Worm (Caenorhabditis elegans) whole organism, L2 larva: ENCODE data around the gene R12A1.3.

Experiments
- F13H6.1 ChIP-seq: sonication (generic microtip); optimal IDR thresholded peaks from 2 replicates; lab custom pipeline; 2016; ENCODE audit warnings: missing genetic modification characterization, missing compliant biosample characterization
- aly-2 ChIP-seq: fragments of 150-350 bp; optimal IDR thresholded peaks from 2 replicates; lab custom pipeline; 2014; ENCODE audit warnings: missing biosample characterization, missing genetic modification characterization
- ama-1 ChIP-seq: fragments of 150-350 bp; optimal IDR thresholded peaks from 2 replicates; lab custom pipeline; 2018; ENCODE audit warnings: inconsistent platforms
- blmp-1 ChIP-seq: sonication (generic microtip); optimal IDR thresholded peaks from 2 replicates; lab custom pipeline; 2017; ENCODE audit warnings: missing genetic modification characterization, mild to moderate bottlenecking, missing compliant biosample characterization, antibody characterized with exemption, moderate library complexity; ENCODE audit not compliant: insufficient read depth
- dmd-4 ChIP-seq: sonication (generic microtip); optimal IDR thresholded peaks from 2 replicates; lab custom pipeline; 2017; ENCODE audit warnings: missing biosample characterization, missing genetic modification characterization
- elt-1 ChIP-seq: fragments of 150-350 bp; optimal IDR thresholded peaks from 2 replicates; lab custom pipeline; 2014; ENCODE audit warnings: missing biosample characterization, missing genetic modification characterization
- fos-1 ChIP-seq: fragments of 150-350 bp; optimal IDR thresholded peaks from 2 replicates; lab custom pipeline; 2014; ENCODE audit warnings: missing biosample characterization, missing genetic modification characterization
- lin-13 ChIP-seq: fragments of 150-350 bp; optimal IDR thresholded peaks from 2 replicates; lab custom pipeline; 2014; ENCODE audit warnings: missing biosample characterization, missing genetic modification reagents, missing genetic modification characterization
- nhr-12 ChIP-seq: fragments of 150-350 bp; optimal IDR thresholded peaks from 2 replicates; lab custom pipeline; 2014; ENCODE audit warnings: missing biosample characterization, missing genetic modification characterization
- unc-55 ChIP-seq: fragments of 150-350 bp; sonication (generic microtip); optimal IDR thresholded peaks from 3 replicates; lab custom pipeline; 2014; ENCODE audit warnings: missing biosample characterization, missing genetic modification reagents, missing genetic modification characterization
- unc-62 ChIP-seq: fragments of 150-350 bp; optimal IDR thresholded peaks from 2 replicates; lab custom pipeline; 2014; ENCODE audit warnings: missing biosample characterization, missing genetic modification reagents, missing genetic modification characterization
- zag-1 ChIP-seq: fragments of 150-350 bp; optimal IDR thresholded peaks from 2 replicates; lab custom pipeline; 2014; ENCODE audit warnings: missing biosample characterization, missing genetic modification characterization
- ztf-11 ChIP-seq: sonication (generic microtip); optimal IDR thresholded peaks from 2 replicates; lab custom pipeline; 2017; ENCODE audit warnings: missing biosample characterization, missing genetic modification characterization
- ztf-4 ChIP-seq: fragments of 150-350 bp; optimal IDR thresholded peaks from 2 replicates; lab custom pipeline; 2014; ENCODE audit warnings: missing biosample characterization, missing genetic modification characterization

- no peak for TF ChIP-seq ztf-4
- no peak for TF ChIP-seq ztf-11
- TF ChIP-seq ama-1 (lab: Kevin White, UChicago): no peak
- no peak for TF ChIP-seq nhr-12 (tag; lab: Kevin White, UChicago)
- TF ChIP-seq unc-62 (GFP tag; lab: Kevin White, UChicago): no peak
- no peak for TF ChIP-seq zag-1
- TF ChIP-seq elt-1: no peak
- no peak for TF ChIP-seq dmd-4 (tag; lab: Kevin White, UChicago)
- TF ChIP-seq aly-2 (tag; lab: Kevin White, UChicago): no peak
- no peak for TF ChIP-seq unc-55
- TF ChIP-seq blmp-1: no peak
- TF ChIP-seq F13H6.1 (tag; lab: Kevin White, UChicago): no peak
- no peak for TF ChIP-seq fos-1 (tag; lab: Kevin White, UChicago)
- TF ChIP-seq lin-13 (GFP tag; lab: Kevin White, UChicago): no peak
Measured at ce11 chrV:1471977-1472376, 46.4 kb upstream of the R12A1.3 start.
